Worm (Caenorhabditis elegans) whole organism, young adult: ENCODE results near the gene F20D6.9.

Experiments
- B0019.2 ChIP-seq: fragments of 200-800 bp; sonication (Bioruptor generic); conservative IDR thresholded peaks from 2 replicates; pipeline ENCODE4 v1.3.6; 2022; ENCODE audit warnings: missing genetic modification reagents, missing genetic modification characterization, missing compliant biosample characterization
- B0336.3 ChIP-seq: fragments of 200-800 bp; sonication (Bioruptor generic); IDR thresholded peaks from 2 replicates; pipeline ENCODE4 v1.3.6; 2022; ENCODE audit warnings: missing genetic modification characterization, missing compliant biosample characterization
- D2030.7 ChIP-seq: fragments of 200-800 bp; sonication (Bioruptor generic); IDR thresholded peaks from 2 replicates; pipeline ENCODE4 v1.3.6; 2022; ENCODE audit warnings: missing genetic modification reagents, missing genetic modification characterization, missing compliant biosample characterization
- F22D6.2 ChIP-seq: sonication (generic microtip); optimal IDR thresholded peaks from 2 replicates; lab custom pipeline; 2016; ENCODE audit warnings: mild to moderate bottlenecking, missing genetic modification characterization, missing compliant biosample characterization
- F33H1.4 ChIP-seq: fragments of 200-800 bp; sonication (Bioruptor generic); IDR thresholded peaks from 2 replicates; pipeline ENCODE4 v1.3.6; 2022; ENCODE audit warnings: missing genetic modification reagents, missing genetic modification characterization, missing compliant biosample characterization
- Y79H2A.3 ChIP-seq: fragments of 200-800 bp; sonication (Bioruptor generic); conservative IDR thresholded peaks from 2 replicates; pipeline ENCODE4 v1.3.6; 2022; ENCODE audit warnings: missing genetic modification reagents, missing genetic modification characterization, missing compliant biosample characterization
- ZK185.1 ChIP-seq: sonication (generic microtip); optimal IDR thresholded peaks from 2 replicates; lab custom pipeline; 2016; ENCODE audit warnings: mild to moderate bottlenecking, missing genetic modification characterization, missing compliant biosample characterization; ENCODE audit not compliant: poor library complexity, severe bottlenecking
- aptf-2 ChIP-seq: fragments of 200-800 bp; sonication (Bioruptor generic); conservative IDR thresholded peaks from 2 replicates; pipeline ENCODE4 v1.3.6; 2022; ENCODE audit warnings: missing genetic modification reagents, missing genetic modification characterization, missing compliant biosample characterization
- aptf-3 ChIP-seq: fragments of 200-800 bp; sonication (Bioruptor generic); IDR thresholded peaks from 2 replicates; pipeline ENCODE4 v1.3.6; 2022; ENCODE audit warnings: missing genetic modification characterization, missing compliant biosample characterization
- attf-6 ChIP-seq: fragments of 200-800 bp; sonication (Bioruptor generic); IDR thresholded peaks from 2 replicates; pipeline ENCODE4 v1.3.6; 2022; ENCODE audit warnings: missing genetic modification reagents, missing genetic modification characterization, missing compliant biosample characterization
- cebp-1 ChIP-seq, 2 experiments: fragments of 200-800 bp in 1 of 2; sonication (Bioruptor generic) in 1 of 2; sonication (generic microtip) in 1 of 2; IDR thresholded peaks in 1 of 2; optimal IDR thresholded peaks in 1 of 2; 2 replicates each; pipeline versions ENCODE4 v1.3.6 to Lab custom; 2017 to 2022; ENCODE audit warnings: missing compliant biosample characterization in 2 of 2, missing genetic modification characterization in 2 of 2, mild to moderate bottlenecking in 1 of 2, missing genetic modification reagents in 1 of 2, moderate library complexity in 1 of 2
- cebp-2 ChIP-seq: fragments of 200-800 bp; sonication (Bioruptor generic); IDR thresholded peaks from 2 replicates; pipeline ENCODE4 v1.3.6; 2022; ENCODE audit warnings: missing genetic modification characterization, missing compliant biosample characterization
- dox-1 ChIP-seq: fragments of 200-800 bp; sonication (Bioruptor generic); IDR thresholded peaks from 2 replicates; pipeline ENCODE4 v1.3.6; 2022; ENCODE audit warnings: missing genetic modification reagents, missing genetic modification characterization, missing compliant biosample characterization
- egl-18 ChIP-seq: fragments of 200-800 bp; sonication (Bioruptor generic); IDR thresholded peaks from 2 replicates; pipeline ENCODE4 v1.3.6; 2022; ENCODE audit warnings: missing genetic modification reagents, missing genetic modification characterization, missing compliant biosample characterization
- fkh-3 ChIP-seq: sonication (generic microtip); optimal IDR thresholded peaks from 2 replicates; lab custom pipeline; 2016; ENCODE audit warnings: mild to moderate bottlenecking, missing genetic modification characterization, missing compliant biosample characterization
- gei-17 ChIP-seq: fragments of 200-800 bp; sonication (Bioruptor generic); optimal IDR thresholded peaks from 2 replicates; lab custom pipeline; 2018; ENCODE audit warnings: mild to moderate bottlenecking, missing genetic modification characterization, missing compliant biosample characterization
- him-1 ChIP-seq: sonication (generic microtip); optimal IDR thresholded peaks from 2 replicates; lab custom pipeline; 2016; ENCODE audit warnings: missing genotype, missing genetic modification reagents, missing genetic modification characterization, missing compliant biosample characterization
- hmg-1.2 ChIP-seq: fragments of 200-800 bp; sonication (Bioruptor generic); IDR thresholded peaks from 2 replicates; pipeline ENCODE4 v1.3.6; 2022; ENCODE audit warnings: missing genetic modification reagents, missing genetic modification characterization, missing compliant biosample characterization
- hsf-1 ChIP-seq: fragments of 200-800 bp; sonication (Bioruptor generic); IDR thresholded peaks from 2 replicates; pipeline ENCODE4 v1.3.6; 2022; ENCODE audit warnings: missing genetic modification reagents, missing genetic modification characterization, missing compliant biosample characterization
- let-526 ChIP-seq: fragments of 200-800 bp; sonication (Bioruptor generic); IDR thresholded peaks from 2 replicates; pipeline ENCODE4 v1.3.6; 2022; ENCODE audit warnings: missing genetic modification reagents, missing genetic modification characterization, missing compliant biosample characterization
- let-607 ChIP-seq, 2 experiments: fragments of 200-800 bp in 1 of 2; sonication (Bioruptor generic) in 1 of 2; sonication (generic microtip) in 1 of 2; optimal IDR thresholded peaks; 2 replicates each; lab custom pipeline; 2016 to 2018; ENCODE audit warnings: mild to moderate bottlenecking in 2 of 2, missing compliant biosample characterization in 2 of 2, missing genetic modification characterization in 2 of 2, moderate library complexity in 2 of 2, missing genotype in 1 of 2
- lin-26 ChIP-seq: fragments of 200-800 bp; sonication (Bioruptor generic); IDR thresholded peaks from 2 replicates; pipeline ENCODE4 v1.3.6; 2022; ENCODE audit warnings: missing genetic modification reagents, missing genetic modification characterization, missing compliant biosample characterization
- lin-35 ChIP-seq, 3 experiments: fragments of 150-350 bp in 2 of 3; sonication (generic microtip) in 1 of 3; optimal IDR thresholded peaks; 2 replicates each; lab custom pipeline; 2014 to 2018; ENCODE audit warnings: missing biosample characterization in 3 of 3, missing genetic modification characterization in 3 of 3, missing genetic modification reagents in 3 of 3
- lin-40 ChIP-seq: sonication (generic microtip); optimal IDR thresholded peaks from 2 replicates; lab custom pipeline; 2016; ENCODE audit warnings: missing genetic modification characterization, mild to moderate bottlenecking, missing compliant biosample characterization, missing genotype, missing genetic modification reagents
- madf-8 ChIP-seq: fragments of 200-800 bp; sonication (Bioruptor generic); conservative IDR thresholded peaks from 2 replicates; pipeline ENCODE4 v1.3.6; 2022; ENCODE audit warnings: missing genetic modification reagents, missing genetic modification characterization, missing compliant biosample characterization
- nfyb-1 ChIP-seq: fragments of 200-800 bp; sonication (Bioruptor generic); IDR thresholded peaks from 2 replicates; pipeline ENCODE4 v1.3.6; 2022; ENCODE audit warnings: missing genetic modification reagents, missing genetic modification characterization, missing compliant biosample characterization
- nhr-80 ChIP-seq: sonication (generic microtip); optimal IDR thresholded peaks from 2 replicates; lab custom pipeline; 2016; ENCODE audit warnings: missing genetic modification characterization, missing compliant biosample characterization
- rpc-1 ChIP-seq, 2 experiments: fragments of 150-350 bp in 1 of 2; sonication (generic microtip) in 1 of 2; optimal IDR thresholded peaks; 2 replicates each; lab custom pipeline; 2014 to 2018; ENCODE audit warnings: missing biosample characterization in 1 of 2, missing genetic modification characterization in 1 of 2, missing genetic modification reagents in 1 of 2, missing genotype in 1 of 2
- sea-2 ChIP-seq: fragments of 200-800 bp; sonication (Bioruptor generic); IDR thresholded peaks from 2 replicates; pipeline ENCODE4 v1.3.6; 2022; ENCODE audit warnings: missing genetic modification characterization, missing compliant biosample characterization
- snpc-4 ChIP-seq, 5 experiments: fragments of 150-350 bp in 1 of 5; sonication (generic microtip) in 4 of 5; optimal IDR thresholded peaks; 2 replicates each; lab custom pipeline; 2014 to 2018; ENCODE audit warnings: missing genetic modification characterization in 5 of 5, missing biosample characterization in 3 of 5, antibody characterized with exemption in 2 of 5, mild to moderate bottlenecking in 2 of 5, missing compliant biosample characterization in 2 of 5, missing genotype in 2 of 5, moderate library complexity in 2 of 5, missing genetic modification reagents in 1 of 5
- somi-1 ChIP-seq: fragments of 200-800 bp; sonication (Bioruptor generic); optimal IDR thresholded peaks from 2 replicates; lab custom pipeline; 2018; ENCODE audit warnings: mild to moderate bottlenecking, missing genetic modification characterization, missing compliant biosample characterization
- tbx-9 ChIP-seq: sonication (generic microtip); optimal IDR thresholded peaks from 2 replicates; lab custom pipeline; 2016; ENCODE audit warnings: borderline replicate concordance, missing genetic modification characterization, inconsistent platforms, missing compliant biosample characterization
- tlf-1 ChIP-seq: fragments of 200-800 bp; sonication (Bioruptor generic); optimal IDR thresholded peaks from 2 replicates; lab custom pipeline; 2018; ENCODE audit warnings: mild to moderate bottlenecking, missing genetic modification characterization, missing compliant biosample characterization
- ztf-28 ChIP-seq: fragments of 200-800 bp; sonication (Bioruptor generic); IDR thresholded peaks from 2 replicates; pipeline ENCODE4 v1.3.6; 2022; ENCODE audit warnings: missing genetic modification reagents, missing genetic modification characterization, missing compliant biosample characterization
- ztf-6 ChIP-seq: fragments of 200-800 bp; sonication (Bioruptor generic); IDR thresholded peaks from 2 replicates; pipeline ENCODE4 v1.3.6; 2022; ENCODE audit warnings: missing genetic modification reagents, missing genetic modification characterization, missing compliant biosample characterization

Gene F20D6.9

DNA sequence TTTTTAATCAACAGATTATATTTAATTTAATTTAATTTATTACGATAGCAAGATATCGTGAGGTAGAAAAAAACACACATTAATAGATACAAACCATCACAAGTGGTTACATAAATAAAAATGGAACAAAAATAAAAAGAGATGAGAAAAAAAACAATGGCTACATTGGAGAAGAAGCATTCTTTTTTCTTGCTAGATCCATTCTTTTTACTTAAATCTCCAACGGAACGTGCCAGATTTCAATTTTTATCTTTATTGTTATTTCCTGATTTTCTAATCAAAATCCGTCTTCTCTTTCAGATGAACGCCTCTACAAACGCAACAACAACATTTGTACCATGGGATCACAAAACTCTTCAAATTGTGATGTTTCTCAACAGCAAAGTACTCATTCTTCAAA, 33.6 kb downstream of the F20D6.9 start, which contains the start of gene D1014.2:
Gene D1014.2 (plus strand): TSS at position 301 of the 400 bp plus-strand sequence.
- TF ChIP-seq sea-2 (no peak), F22D6.2 (tag; lab: Kevin White, UChicago) (no peak), let-526 (GFP tag; lab: Robert Waterston, UW) (no peak), fkh-3 (tag; lab: Kevin White, UChicago) (no peak), ZK185.1 (no peak), lin-40 (no peak), rpc-1 (optimal IDR thresholded peaks at IDR 0.05; lab: Kevin White, UChicago) (no peak), rpc-1 (tag; optimal IDR thresholded peaks at IDR 0.05; lab: Kevin White, UChicago) (no peak), egl-18 (GFP tag; lab: Robert Waterston, UW) (no peak), let-607 (tag; optimal IDR thresholded peaks at IDR 0.05; lab: Kevin White, UChicago) (no peak), madf-8 (no peak), dox-1 (GFP tag; lab: Robert Waterston, UW) (no peak), F33H1.4 (GFP tag; lab: Robert Waterston, UW) (no peak), lin-35 (GFP tag; optimal IDR thresholded peaks at IDR 0.05; lab: Kevin White, UChicago) (no peak), ztf-28 (GFP tag; lab: Robert Waterston, UW) (no peak), aptf-3 (GFP tag; lab: Robert Waterston, UW) (no peak), D2030.7 (GFP tag; lab: Robert Waterston, UW) (no peak), somi-1 (no peak)
- TF ChIP-seq, all 124 proteins: peak for 0

DNA sequence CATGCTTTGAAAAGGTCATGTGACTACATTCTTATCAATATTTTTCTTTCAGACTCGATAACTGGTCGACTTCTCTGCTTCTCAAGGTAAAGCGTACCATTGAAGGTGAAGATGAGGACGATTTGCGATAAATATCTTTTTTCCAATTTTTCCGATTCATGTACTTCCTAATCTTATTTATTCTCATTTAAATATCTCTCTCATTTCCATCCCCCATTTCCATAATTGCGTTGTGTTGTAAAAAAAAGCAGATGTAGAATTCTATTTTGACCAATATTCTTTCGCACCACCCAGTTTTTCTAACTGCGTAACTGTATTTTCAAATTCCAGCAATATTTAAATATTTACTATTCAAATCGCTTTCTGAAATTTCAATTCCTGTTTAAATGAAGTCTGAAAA, 44.3 kb downstream of the F20D6.9 start, which contains the start of gene D1014.4:
Gene D1014.4 (plus strand): TSS at position 301 of the 400 bp plus-strand sequence.
- TF ChIP-seq gei-17 (no peak), nhr-80 (tag; lab: Kevin White, UChicago) (peak; percentile 14), tbx-9 (no peak), ztf-6 (GFP tag; lab: Robert Waterston, UW) (no peak), F22D6.2 (tag; lab: Kevin White, UChicago) (no peak)

DNA sequence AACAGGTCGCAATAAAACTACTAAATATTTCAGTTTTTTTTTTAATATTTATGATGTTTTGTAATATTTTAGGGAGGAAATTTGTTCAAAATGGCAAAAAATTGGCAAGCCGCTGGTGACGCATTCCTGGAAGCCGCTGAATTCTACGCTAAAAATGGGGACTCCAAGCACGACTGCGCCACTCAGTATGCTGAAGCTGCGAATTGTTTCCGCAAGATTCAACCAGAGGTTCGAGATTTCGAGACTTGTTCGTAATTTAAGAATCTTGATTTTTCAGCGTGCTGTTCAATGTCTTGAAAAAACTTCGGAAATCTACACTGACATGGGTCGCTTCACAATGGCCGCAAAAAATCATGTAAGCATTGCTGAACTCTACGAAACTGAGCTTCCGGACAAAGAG, 45.6 kb downstream of the F20D6.9 start:
- 0 out of 2 replicates have a peak, but pooled peaks have one; percentile 57 for TF ChIP-seq hsf-1 (GFP tag; lab: Robert Waterston, UW)
- no peak for TF ChIP-seq somi-1
- no peak for TF ChIP-seq B0019.2 (GFP tag; lab: Robert Waterston, UW)
- TF ChIP-seq snpc-4 (GFP tag; optimal IDR thresholded peaks at IDR 0.05; lab: Kevin White, UChicago) = no peak
- peak in 1 of 4 experiments; percentile 5 for TF ChIP-seq snpc-4 (tag; optimal IDR thresholded peaks at IDR 0.05; lab: Kevin White, UChicago)
- TF ChIP-seq cebp-2 (GFP tag; lab: Robert Waterston, UW) = no peak
- TF ChIP-seq aptf-2 (GFP tag; lab: Robert Waterston, UW) = no peak
- TF ChIP-seq hmg-1.2 (GFP tag; lab: Robert Waterston, UW) = 0 out of 2 replicates have a peak, but pooled peaks have one; percentile 3
- peak; percentile 56; the same call in 1 of the 2 replicates for TF ChIP-seq B0336.3
- 0 out of 2 replicates have a peak, but pooled peaks have one; percentile 33 for TF ChIP-seq attf-6 (GFP tag; lab: Robert Waterston, UW)
- no peak for TF ChIP-seq him-1 (tag; lab: Kevin White, UChicago)
- TF ChIP-seq tlf-1 (GFP tag; lab: Kevin White, UChicago) = no peak
- 0 out of 2 replicates have a peak, but pooled peaks have one; percentile 40 for TF ChIP-seq lin-26 (GFP tag; lab: Robert Waterston, UW)
- TF ChIP-seq Y79H2A.3 (GFP tag; lab: Robert Waterston, UW) = no peak
- 0 out of 2 replicates have a peak, but pooled peaks have one; percentile 48 for TF ChIP-seq nfyb-1 (GFP tag; lab: Robert Waterston, UW)
- no peak for TF ChIP-seq cebp-1 (GFP tag; IDR thresholded peaks at IDR 0.05; lab: Robert Waterston, UW)
- TF ChIP-seq cebp-1 (tag; optimal IDR thresholded peaks at IDR 0.05; lab: Kevin White, UChicago) = peak; percentile 9
